Worm (Caenorhabditis elegans) whole organism, L4 larva: Measurements from ENCODE around the gene mxl-2.

Experiments used
- D1046.2 ChIP-seq: fragments of 200-800 bp; sonication (Bioruptor generic); IDR thresholded peaks from 2 replicates; pipeline ENCODE4 v1.3.6; 2022; ENCODE audit warnings: missing genetic modification characterization, missing compliant biosample characterization
- F37D6.2 ChIP-seq: sonication (generic microtip); optimal IDR thresholded peaks from 2 replicates; lab custom pipeline; 2016; ENCODE audit warnings: mild to moderate bottlenecking, missing genetic modification characterization, missing compliant biosample characterization
- T20F7.1 ChIP-seq: fragments of 200-800 bp; sonication (Bioruptor generic); optimal IDR thresholded peaks from 2 replicates; lab custom pipeline; 2018; ENCODE audit warnings: mild to moderate bottlenecking, missing genetic modification characterization, missing compliant biosample characterization
- T26A8.4 ChIP-seq: fragments of 200-800 bp; sonication (Bioruptor generic); IDR thresholded peaks from 2 replicates; pipeline ENCODE4 v1.3.6; 2022; ENCODE audit warnings: missing genetic modification characterization, missing compliant biosample characterization
- Y75B8A.6 ChIP-seq: fragments of 200-800 bp; sonication (Bioruptor generic); IDR thresholded peaks from 2 replicates; pipeline ENCODE4 v1.3.6; 2022; ENCODE audit warnings: missing genetic modification reagents, missing genetic modification characterization, missing compliant biosample characterization
- aly-2 ChIP-seq: sonication (generic microtip); optimal IDR thresholded peaks from 2 replicates; lab custom pipeline; 2018; ENCODE audit warnings: missing biosample characterization, missing genetic modification characterization
- attf-4 ChIP-seq: sonication (generic microtip); optimal IDR thresholded peaks from 3 replicates; lab custom pipeline; 2017; ENCODE audit warnings: missing biosample characterization, missing genetic modification characterization
- ceh-20 ChIP-seq: fragments of 200-800 bp; sonication (Bioruptor generic); IDR thresholded peaks from 2 replicates; pipeline ENCODE4 v1.3.6; 2022; ENCODE audit warnings: missing genetic modification reagents, missing genetic modification characterization, missing compliant biosample characterization
- ceh-32 ChIP-seq: sonication (generic microtip); optimal IDR thresholded peaks from 2 replicates; lab custom pipeline; 2016; ENCODE audit warnings: mild to moderate bottlenecking, missing genetic modification characterization, missing compliant biosample characterization; ENCODE audit not compliant: poor library complexity
- daf-16 ChIP-seq, 3 experiments: sonication (generic microtip); optimal IDR thresholded peaks; 2 replicates each; lab custom pipeline; 2016 to 2017; ENCODE audit warnings: missing genetic modification characterization in 3 of 3, missing genetic modification reagents in 3 of 3, mild to moderate bottlenecking in 2 of 3, missing compliant biosample characterization in 2 of 3, missing biosample characterization in 1 of 3, moderate library complexity in 1 of 3
- dmd-6 ChIP-seq: fragments of 200-800 bp; sonication (Bioruptor generic); IDR thresholded peaks from 2 replicates; pipeline ENCODE4 v1.3.6; 2022; ENCODE audit warnings: missing genetic modification reagents, missing genetic modification characterization, missing compliant biosample characterization
- dmd-9 ChIP-seq: fragments of 200-800 bp; sonication (Bioruptor generic); IDR thresholded peaks from 2 replicates; pipeline ENCODE4 v1.3.6; 2022; ENCODE audit warnings: missing genetic modification reagents, missing genetic modification characterization, missing compliant biosample characterization
- dve-1 ChIP-seq: sonication (generic microtip); optimal IDR thresholded peaks from 2 replicates; lab custom pipeline; 2017; ENCODE audit warnings: antibody characterized with exemption, mild to moderate bottlenecking, missing genetic modification characterization, missing compliant biosample characterization; ENCODE audit not compliant: insufficient read depth
- egl-43 ChIP-seq: fragments of 200-800 bp; sonication (Bioruptor generic); IDR thresholded peaks from 2 replicates; pipeline ENCODE4 v1.3.6; 2022; ENCODE audit warnings: missing genetic modification reagents, missing genetic modification characterization, missing compliant biosample characterization
- gei-8 ChIP-seq: fragments of 200-800 bp; sonication (Bioruptor generic); optimal IDR thresholded peaks from 2 replicates; lab custom pipeline; 2018; ENCODE audit warnings: mild to moderate bottlenecking, missing genetic modification characterization, missing compliant biosample characterization
- hlh-11 ChIP-seq: fragments of 200-800 bp; sonication (Bioruptor generic); optimal IDR thresholded peaks from 2 replicates; lab custom pipeline; 2018; ENCODE audit warnings: mild to moderate bottlenecking, missing genetic modification characterization, missing compliant biosample characterization
- hlh-30 ChIP-seq: sonication (generic microtip); optimal IDR thresholded peaks from 2 replicates; lab custom pipeline; 2017; ENCODE audit warnings: antibody characterized with exemption, mild to moderate bottlenecking, missing genetic modification characterization, missing compliant biosample characterization; ENCODE audit not compliant: insufficient read depth
- lin-1 ChIP-seq: fragments of 200-800 bp; sonication (Bioruptor generic); IDR thresholded peaks from 2 replicates; pipeline ENCODE4 v1.3.6; 2022; ENCODE audit warnings: missing genetic modification reagents, missing genetic modification characterization, missing compliant biosample characterization
- lin-39 ChIP-seq: fragments of 150-350 bp; optimal IDR thresholded peaks from 2 replicates; lab custom pipeline; 2014; ENCODE audit warnings: missing biosample characterization, missing genetic modification reagents, missing genetic modification characterization
- lsy-2 ChIP-seq, 2 experiments: fragments of 150-350 bp in 1 of 2; sonication (generic microtip) in 1 of 2; optimal IDR thresholded peaks; 2 replicates each; lab custom pipeline; 2014 to 2017; ENCODE audit warnings: missing biosample characterization in 2 of 2, missing genetic modification characterization in 2 of 2
- mdl-1 ChIP-seq, 2 experiments: fragments of 150-350 bp in 1 of 2; sonication (generic microtip) in 1 of 2; optimal IDR thresholded peaks; 2 replicates each; lab custom pipeline; 2014 to 2017; ENCODE audit warnings: missing biosample characterization in 2 of 2, missing genetic modification characterization in 2 of 2
- mxl-2 ChIP-seq: fragments of 200-800 bp; sonication (Bioruptor generic); conservative IDR thresholded peaks from 2 replicates; pipeline ENCODE4 v1.3.6; 2022; ENCODE audit warnings: missing genetic modification reagents, missing genetic modification characterization, missing compliant biosample characterization
- mxl-3 ChIP-seq: fragments of 200-800 bp; sonication (Bioruptor generic); optimal IDR thresholded peaks from 2 replicates; lab custom pipeline; 2018; ENCODE audit warnings: mild to moderate bottlenecking, missing genetic modification characterization, missing compliant biosample characterization
- nhr-11 ChIP-seq: fragments of 150-350 bp; optimal IDR thresholded peaks from 2 replicates; lab custom pipeline; 2014; ENCODE audit warnings: missing biosample characterization, missing genetic modification characterization
- nhr-28 ChIP-seq: fragments of 150-350 bp; optimal IDR thresholded peaks from 2 replicates; lab custom pipeline; 2014; ENCODE audit warnings: missing biosample characterization, missing genetic modification characterization
- nhr-6 ChIP-seq: fragments of 150-350 bp; optimal IDR thresholded peaks from 2 replicates; lab custom pipeline; 2014; ENCODE audit warnings: missing biosample characterization, missing genetic modification characterization
- nhr-76 ChIP-seq: fragments of 150-350 bp; optimal IDR thresholded peaks from 2 replicates; lab custom pipeline; 2014; ENCODE audit warnings: missing biosample characterization, missing genetic modification characterization
- pqm-1 ChIP-seq: sonication (generic microtip); optimal IDR thresholded peaks from 2 replicates; lab custom pipeline; 2017; ENCODE audit warnings: missing biosample characterization, missing genetic modification characterization
- set-16 ChIP-seq: fragments of 200-800 bp; sonication (Bioruptor generic); IDR thresholded peaks from 2 replicates; pipeline ENCODE4 v1.3.6; 2022; ENCODE audit warnings: missing genetic modification reagents, missing genetic modification characterization, missing compliant biosample characterization
- spr-1 ChIP-seq: sonication (generic microtip); optimal IDR thresholded peaks from 2 replicates; lab custom pipeline; 2016; ENCODE audit warnings: mild to moderate bottlenecking, missing genetic modification characterization, missing compliant biosample characterization
- unc-62 ChIP-seq, 3 experiments: fragments of 150-350 bp in 1 of 3; sonication (generic microtip); optimal IDR thresholded peaks in 2 of 3; peaks in 1 of 3; 1 replicate in 1 of 3; 2 replicates in 2 of 3; lab custom pipeline; 2014 to 2017; ENCODE audit warnings: missing biosample characterization in 3 of 3, missing genetic modification characterization in 3 of 3, missing genetic modification reagents in 3 of 3, missing genotype in 1 of 3
- vab-7 ChIP-seq: fragments of 200-800 bp; sonication (Bioruptor generic); IDR thresholded peaks from 2 replicates; pipeline ENCODE4 v1.3.6; 2022; ENCODE audit warnings: missing genetic modification reagents, missing genetic modification characterization, missing compliant biosample characterization
- zag-1 ChIP-seq: fragments of 150-350 bp; optimal IDR thresholded peaks from 2 replicates; lab custom pipeline; 2014; ENCODE audit warnings: missing biosample characterization, missing genetic modification characterization
- zip-11 ChIP-seq: fragments of 200-800 bp; sonication (Bioruptor generic); IDR thresholded peaks from 2 replicates; pipeline ENCODE4 v1.3.6; 2022; ENCODE audit warnings: missing genetic modification characterization, missing compliant biosample characterization
- ztf-7 ChIP-seq: fragments of 150-350 bp; optimal IDR thresholded peaks from 2 replicates; lab custom pipeline; 2014; ENCODE audit warnings: missing biosample characterization, missing genetic modification characterization

mxl-2 gene

DNA sequence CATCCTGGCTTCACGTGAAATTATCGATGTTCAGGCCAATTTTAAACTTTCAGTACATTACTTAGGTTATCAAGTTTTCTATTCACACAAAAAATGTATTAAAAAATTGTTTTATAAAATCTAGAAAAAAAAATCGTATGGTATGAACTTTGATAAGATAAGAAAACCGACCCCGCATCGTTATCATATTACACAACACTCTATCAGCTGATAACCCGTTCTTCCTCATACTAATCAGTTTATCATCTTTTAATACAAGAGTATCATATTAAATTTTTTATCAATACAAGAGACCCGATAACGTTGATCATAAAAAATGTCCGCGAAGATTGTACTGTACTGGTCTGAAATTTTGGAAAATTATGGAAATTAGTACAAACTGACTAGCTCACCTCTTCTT is 33.8 kb downstream of the mxl-2 start (continued):
- TF ChIP-seq mxl-3 (GFP tag; lab: Kevin White, UChicago) (no peak), mdl-1 (tag; optimal IDR thresholded peaks at IDR 0.05; lab: Kevin White, UChicago) (peak in 1 of 2 experiments; percentile 35), nhr-11 (no peak), vab-7 (GFP tag; lab: Robert Waterston, UW) (no peak), daf-16 (GFP tag; optimal IDR thresholded peaks at IDR 0.05; lab: Kevin White, UChicago) (peak in 1 of 2 experiments; percentile 49), daf-16 (tag; optimal IDR thresholded peaks at IDR 0.05; lab: Kevin White, UChicago) (peak; percentile 86), T26A8.4 (0 out of 2 replicates have a peak, but pooled peaks have one; percentile 19), lin-1 (GFP tag; lab: Robert Waterston, UW) (peak; percentile 96), pqm-1 (tag; lab: Kevin White, UChicago) (peak; percentile 100), lin-39 (no peak)

DNA sequence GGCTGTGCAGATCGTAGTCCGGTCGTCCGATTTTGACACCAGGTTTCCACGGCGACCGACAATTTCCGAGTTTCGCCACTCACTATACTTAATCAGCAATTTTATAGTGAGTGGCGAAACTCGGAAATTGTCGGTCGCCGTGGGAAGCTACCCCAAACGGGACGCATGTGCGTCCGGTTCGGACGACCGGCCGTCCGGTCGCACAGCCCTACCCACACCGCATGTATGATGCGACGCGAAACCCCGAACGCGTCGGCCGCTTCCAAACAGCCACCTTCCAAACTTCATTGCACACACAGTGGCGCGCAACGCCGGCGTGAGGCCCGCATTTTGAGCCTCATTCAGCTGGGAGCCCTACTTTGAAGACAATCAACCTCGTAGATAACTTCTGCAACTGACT is 36.8 kb downstream of the mxl-2 start:
- no peak for TF ChIP-seq D1046.2 (GFP tag; lab: Robert Waterston, UW)
- no peak for TF ChIP-seq lsy-2 (tag; optimal IDR thresholded peaks at IDR 0.05; lab: Kevin White, UChicago)
- peak; percentile 81 for TF ChIP-seq set-16 (GFP tag; lab: Robert Waterston, UW)
- TF ChIP-seq, all 104 proteins: peak for 1

DNA sequence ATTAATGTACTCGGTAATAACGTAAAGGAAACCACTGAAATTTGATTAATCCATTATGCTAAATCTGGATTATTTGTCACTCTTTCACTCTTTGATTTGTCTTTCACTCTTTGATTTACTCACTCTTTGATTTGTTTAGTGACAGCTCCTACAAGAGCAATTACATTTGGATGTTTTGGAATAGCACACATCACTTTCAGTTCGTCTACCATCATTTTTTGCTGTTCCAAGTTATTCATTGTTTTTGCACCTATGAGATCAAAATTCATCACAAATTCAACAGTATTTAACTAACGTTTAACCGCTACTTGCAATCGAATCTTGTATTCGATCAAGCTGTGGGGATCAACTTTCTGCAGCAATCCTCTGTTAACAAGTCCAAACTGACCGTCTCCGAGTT is 38.8 kb downstream of the mxl-2 start:
- TF ChIP-seq unc-62 (GFP tag; optimal IDR thresholded peaks at IDR 0.05 in 1 of 2; lab: Kevin White, UChicago) (peak in 1 of 2 experiments; percentile 60), unc-62 (tag; optimal IDR thresholded peaks at IDR 0.05; lab: Kevin White, UChicago) (no peak), zag-1 (no peak)
- TF ChIP-seq, all 104 proteins: peak for 1

DNA sequence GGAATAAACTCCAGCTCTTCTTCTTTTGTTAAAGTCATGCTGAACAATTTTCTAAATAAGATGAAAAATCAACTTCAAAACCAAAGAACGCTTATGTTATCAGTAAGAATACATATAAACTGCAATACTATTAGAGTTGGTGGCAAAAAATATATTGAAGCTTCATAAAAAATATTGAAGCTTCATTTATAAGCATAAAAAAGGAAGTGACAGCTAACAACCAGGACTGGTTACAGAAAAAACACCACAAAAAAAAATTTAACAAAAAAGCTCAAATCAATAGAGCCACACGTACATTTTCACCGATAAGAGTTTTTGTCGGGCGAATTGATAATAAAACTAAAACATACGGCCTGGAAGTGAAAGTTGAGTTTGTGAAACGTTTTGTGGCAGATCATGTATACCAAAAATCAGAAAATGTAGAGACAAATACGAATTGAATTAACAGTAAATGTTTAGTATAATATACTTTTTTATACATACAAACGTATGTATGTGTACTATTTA is 40.3 kb downstream of the mxl-2 start, which contains the start of gene sqst-5:
sqst-5 (minus strand) TSS at position 51 of the 507 bp plus-strand sequence.
- TF ChIP-seq dve-1 (tag; lab: Kevin White, UChicago) (peak; percentile 66), hlh-11 (tag; lab: Kevin White, UChicago) (peak; percentile 15), dmd-6 (GFP tag; lab: Robert Waterston, UW) (peak; percentile 34; the same call in 1 of the 2 replicates), T20F7.1 (peak; percentile 33), nhr-76 (tag; lab: Kevin White, UChicago) (no peak), daf-16 (GFP tag; optimal IDR thresholded peaks at IDR 0.05; lab: Kevin White, UChicago) (no peak), daf-16 (tag; optimal IDR thresholded peaks at IDR 0.05; lab: Kevin White, UChicago) (peak; percentile 46), aly-2 (tag; lab: Kevin White, UChicago) (no peak), hlh-30 (tag; lab: Kevin White, UChicago) (no peak), pqm-1 (tag; lab: Kevin White, UChicago) (peak; percentile 63), nhr-28 (peak; percentile 66)

DNA sequence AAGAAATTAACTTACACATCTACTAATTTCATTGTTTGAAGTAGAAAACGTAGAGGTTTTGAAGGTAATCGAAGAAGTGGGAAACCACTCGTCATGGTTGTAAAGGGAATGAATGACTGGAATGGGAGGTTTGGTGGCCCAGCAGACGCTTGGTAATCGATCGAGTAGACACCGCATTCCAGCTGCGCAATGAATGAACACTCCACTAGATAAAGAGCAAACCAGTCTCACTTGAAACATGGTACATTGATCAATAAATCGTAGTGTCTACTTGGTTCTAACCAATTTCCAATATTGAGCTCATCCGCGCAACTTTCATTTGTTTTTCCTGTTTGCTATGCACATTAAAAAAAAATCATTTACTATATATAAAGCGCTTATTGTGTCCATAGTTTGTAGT is 41.6 kb downstream of the mxl-2 start, which contains the start of gene fbxb-84:
fbxb-84 (minus strand) TSS at position 101 of the 400 bp plus-strand sequence.
- TF ChIP-seq attf-4 (tag; lab: Kevin White, UChicago) (no peak), spr-1 (no peak), dmd-9 (GFP tag; lab: Robert Waterston, UW) (no peak), ztf-7 (tag; lab: Kevin White, UChicago) (no peak), zip-11 (GFP tag; lab: Robert Waterston, UW) (no peak), ceh-32 (tag; lab: Kevin White, UChicago) (no peak)
- TF ChIP-seq, all 104 proteins: peak for 0

DNA sequence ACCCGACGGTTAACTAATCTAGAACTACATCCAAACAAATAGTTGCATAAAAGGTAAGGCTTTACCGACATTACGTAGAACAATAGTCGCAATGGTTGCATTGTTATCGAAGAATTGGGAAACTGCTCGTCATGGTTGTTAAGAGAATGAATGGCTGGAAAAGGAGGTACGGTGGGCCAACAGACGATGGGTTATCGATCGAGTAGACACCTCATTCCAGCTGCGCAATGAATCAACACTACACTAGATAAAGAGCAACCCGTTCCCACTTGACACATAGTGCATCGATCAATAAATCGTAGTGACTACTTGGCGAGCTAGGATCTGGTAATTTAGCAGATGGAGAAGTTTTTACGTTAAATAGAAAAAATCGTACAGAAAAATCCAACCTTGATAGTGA is 42.9 kb downstream of the mxl-2 start, which contains the start of the genes T17A3.12 and fbxb-83:
T17A3.12 (minus strand) TSS at position 101 of the 400 bp plus-strand sequence.
fbxb-83 (minus strand) TSS at position 134 of the 400 bp plus-strand sequence.
- TF ChIP-seq nhr-6 (tag; lab: Kevin White, UChicago) = no peak
- TF ChIP-seq dve-1 (tag; lab: Kevin White, UChicago) = no peak
- no peak for TF ChIP-seq mxl-2 (GFP tag; lab: Robert Waterston, UW)
- TF ChIP-seq egl-43 (GFP tag; lab: Robert Waterston, UW) = no peak
- no peak for TF ChIP-seq F37D6.2 (tag; lab: Kevin White, UChicago)
- TF ChIP-seq attf-4 (tag; lab: Kevin White, UChicago) = no peak
- TF ChIP-seq Y75B8A.6 (GFP tag; lab: Robert Waterston, UW) = no peak
- no peak for TF ChIP-seq lin-39
- TF ChIP-seq gei-8 (GFP tag; lab: Kevin White, UChicago) = no peak
- TF ChIP-seq ceh-20 = no peak
- TF ChIP-seq, all 104 proteins: peak for 0
